Worm (Caenorhabditis elegans) whole organism, L2 larva: ENCODE data around the gene Y66D12A.13.

Experiments used
- C34F6.9 ChIP-seq: fragments of 150-350 bp; optimal IDR thresholded peaks from 2 replicates; lab custom pipeline; 2014; ENCODE audit warnings: missing biosample characterization, missing genetic modification characterization
- F13H6.1 ChIP-seq: sonication (generic microtip); optimal IDR thresholded peaks from 2 replicates; lab custom pipeline; 2016; ENCODE audit warnings: missing genetic modification characterization, missing compliant biosample characterization
- R02D3.7 ChIP-seq: fragments of 150-350 bp; optimal IDR thresholded peaks from 2 replicates; lab custom pipeline; 2014; ENCODE audit warnings: missing biosample characterization, missing genetic modification characterization
- ZK546.5 ChIP-seq: sonication (generic microtip); optimal IDR thresholded peaks from 2 replicates; lab custom pipeline; 2017; ENCODE audit warnings: missing biosample characterization, missing genetic modification characterization
- aly-2 ChIP-seq: fragments of 150-350 bp; optimal IDR thresholded peaks from 2 replicates; lab custom pipeline; 2014; ENCODE audit warnings: missing biosample characterization, missing genetic modification characterization
- ama-1 ChIP-seq: fragments of 150-350 bp; optimal IDR thresholded peaks from 2 replicates; lab custom pipeline; 2018; ENCODE audit warnings: inconsistent platforms
- blmp-1 ChIP-seq: sonication (generic microtip); optimal IDR thresholded peaks from 2 replicates; lab custom pipeline; 2017; ENCODE audit warnings: missing genetic modification characterization, mild to moderate bottlenecking, missing compliant biosample characterization, antibody characterized with exemption, moderate library complexity; ENCODE audit not compliant: insufficient read depth
- ceh-16 ChIP-seq: fragments of 150-350 bp; optimal IDR thresholded peaks from 2 replicates; lab custom pipeline; 2014; ENCODE audit warnings: missing biosample characterization, missing genetic modification characterization
- crh-2 ChIP-seq: sonication (generic microtip); optimal IDR thresholded peaks from 2 replicates; lab custom pipeline; 2017; ENCODE audit warnings: missing biosample characterization, missing genetic modification characterization
- dmd-4 ChIP-seq: sonication (generic microtip); optimal IDR thresholded peaks from 2 replicates; lab custom pipeline; 2017; ENCODE audit warnings: missing biosample characterization, missing genetic modification characterization
- elt-3 ChIP-seq: sonication (generic microtip); optimal IDR thresholded peaks from 2 replicates; lab custom pipeline; 2017; ENCODE audit warnings: missing biosample characterization, missing genetic modification characterization
- fos-1 ChIP-seq: fragments of 150-350 bp; optimal IDR thresholded peaks from 2 replicates; lab custom pipeline; 2014; ENCODE audit warnings: missing biosample characterization, missing genetic modification characterization
- lin-11 ChIP-seq: fragments of 150-350 bp; sonication (generic microtip); optimal IDR thresholded peaks from 2 replicates; lab custom pipeline; 2014; ENCODE audit warnings: missing biosample characterization, missing genetic modification characterization, inconsistent platforms, mixed read lengths
- lin-13 ChIP-seq: fragments of 150-350 bp; optimal IDR thresholded peaks from 2 replicates; lab custom pipeline; 2014; ENCODE audit warnings: missing biosample characterization, missing genetic modification reagents, missing genetic modification characterization
- lin-39 ChIP-seq: fragments of 150-350 bp; optimal IDR thresholded peaks from 2 replicates; lab custom pipeline; 2014; ENCODE audit warnings: missing biosample characterization, missing genetic modification reagents, missing genetic modification characterization
- lsy-2 ChIP-seq, 2 experiments: fragments of 150-350 bp in 1 of 2; sonication (generic microtip) in 1 of 2; optimal IDR thresholded peaks; 2 replicates each; lab custom pipeline; 2014 to 2017; ENCODE audit warnings: missing biosample characterization in 2 of 2, missing genetic modification characterization in 2 of 2
- mab-5 ChIP-seq: fragments of 150-350 bp; optimal IDR thresholded peaks from 2 replicates; lab custom pipeline; 2014; ENCODE audit warnings: missing biosample characterization, missing genetic modification characterization
- mbf-1 ChIP-seq: sonication (generic microtip); optimal IDR thresholded peaks from 2 replicates; lab custom pipeline; 2017; ENCODE audit warnings: missing biosample characterization, missing genetic modification characterization
- mdl-1 ChIP-seq, 2 experiments: fragments of 150-350 bp in 1 of 2; sonication (generic microtip) in 1 of 2; optimal IDR thresholded peaks; 2 replicates each; lab custom pipeline; 2017; ENCODE audit warnings: missing biosample characterization in 2 of 2, missing genetic modification characterization in 2 of 2
- nhr-11 ChIP-seq: fragments of 150-350 bp; optimal IDR thresholded peaks from 2 replicates; lab custom pipeline; 2014; ENCODE audit warnings: missing biosample characterization, missing genetic modification characterization
- nhr-12 ChIP-seq: fragments of 150-350 bp; optimal IDR thresholded peaks from 2 replicates; lab custom pipeline; 2014; ENCODE audit warnings: missing biosample characterization, missing genetic modification characterization
- nhr-21 ChIP-seq: fragments of 150-350 bp; optimal IDR thresholded peaks from 2 replicates; lab custom pipeline; 2014; ENCODE audit warnings: missing biosample characterization, missing genetic modification characterization
- nhr-23 ChIP-seq: fragments of 150-350 bp; optimal IDR thresholded peaks from 2 replicates; lab custom pipeline; 2014; ENCODE audit warnings: missing biosample characterization, missing genetic modification reagents, missing genetic modification characterization
- nhr-237 ChIP-seq: fragments of 150-350 bp; optimal IDR thresholded peaks from 2 replicates; lab custom pipeline; 2014; ENCODE audit warnings: missing biosample characterization, missing genetic modification characterization
- nhr-25 ChIP-seq: fragments of 150-350 bp; sonication (generic microtip); optimal IDR thresholded peaks from 3 replicates; lab custom pipeline; 2014; ENCODE audit warnings: missing biosample characterization, missing genetic modification characterization
- nhr-6 ChIP-seq: fragments of 150-350 bp; optimal IDR thresholded peaks from 2 replicates; lab custom pipeline; 2014; ENCODE audit warnings: missing biosample characterization, missing genetic modification characterization
- sem-4 ChIP-seq: fragments of 150-350 bp; optimal IDR thresholded peaks from 2 replicates; lab custom pipeline; 2014; ENCODE audit warnings: missing biosample characterization, missing genetic modification reagents, missing genetic modification characterization
- skn-1 ChIP-seq: sonication (generic microtip); optimal IDR thresholded peaks from 2 replicates; lab custom pipeline; 2017; ENCODE audit warnings: missing biosample characterization, missing genetic modification characterization
- sma-3 ChIP-seq: sonication (generic microtip); optimal IDR thresholded peaks from 2 replicates; lab custom pipeline; 2016; ENCODE audit warnings: missing genetic modification reagents, missing genetic modification characterization, missing compliant biosample characterization
- sma-9 ChIP-seq, 2 experiments: fragments of 150-350 bp in 1 of 2; sonication (generic microtip) in 1 of 2; optimal IDR thresholded peaks; 2 replicates each; lab custom pipeline; 2014 to 2016; ENCODE audit warnings: missing genetic modification characterization in 2 of 2, mild to moderate bottlenecking in 1 of 2, missing biosample characterization in 1 of 2, missing compliant biosample characterization in 1 of 2, missing genetic modification reagents in 1 of 2, moderate library complexity in 1 of 2
- snpc-4 ChIP-seq: fragments of 150-350 bp; optimal IDR thresholded peaks from 2 replicates; lab custom pipeline; 2014; ENCODE audit warnings: missing biosample characterization, missing genetic modification characterization
- unc-39 ChIP-seq: fragments of 150-350 bp; optimal IDR thresholded peaks from 2 replicates; lab custom pipeline; 2014; ENCODE audit warnings: missing biosample characterization, missing genetic modification characterization
- unc-55 ChIP-seq: fragments of 150-350 bp; sonication (generic microtip); optimal IDR thresholded peaks from 3 replicates; lab custom pipeline; 2014; ENCODE audit warnings: missing biosample characterization, missing genetic modification reagents, missing genetic modification characterization
- zag-1 ChIP-seq: fragments of 150-350 bp; optimal IDR thresholded peaks from 2 replicates; lab custom pipeline; 2014; ENCODE audit warnings: missing biosample characterization, missing genetic modification characterization
- ztf-11 ChIP-seq: sonication (generic microtip); optimal IDR thresholded peaks from 2 replicates; lab custom pipeline; 2017; ENCODE audit warnings: missing biosample characterization, missing genetic modification characterization
- ztf-4 ChIP-seq: fragments of 150-350 bp; optimal IDR thresholded peaks from 2 replicates; lab custom pipeline; 2014; ENCODE audit warnings: missing biosample characterization, missing genetic modification characterization

Gene Y66D12A.13

DNA sequence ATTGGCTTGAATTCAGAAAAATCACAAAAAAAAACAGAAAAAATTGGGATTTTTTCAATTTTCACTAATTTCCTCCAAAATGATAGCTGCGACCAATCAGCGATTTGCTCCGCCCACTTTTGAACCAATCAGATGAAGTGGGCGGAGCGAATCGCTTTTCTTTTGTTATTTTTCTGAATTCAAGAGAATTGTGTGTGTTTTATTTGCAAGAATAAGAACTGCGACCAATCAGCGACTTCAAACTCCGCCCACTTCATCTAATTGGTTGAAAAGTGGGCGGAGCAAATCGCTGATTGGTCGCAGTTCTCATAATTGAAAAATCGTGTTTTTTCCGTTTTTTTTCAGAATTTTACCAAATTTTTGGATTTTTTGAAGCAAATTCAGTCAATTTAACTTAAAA, 34.4 kb downstream of the Y66D12A.13 start:
- TF ChIP-seq nhr-237: no peak
- no peak for TF ChIP-seq skn-1 (tag; lab: Kevin White, UChicago)
- no peak for TF ChIP-seq nhr-25
- no peak for TF ChIP-seq ama-1 (lab: Kevin White, UChicago)
- no peak for TF ChIP-seq sem-4 (tag; lab: Kevin White, UChicago)
- no peak for TF ChIP-seq ceh-16 (tag; lab: Kevin White, UChicago)
- TF ChIP-seq lin-11 (tag; lab: Kevin White, UChicago): no peak
- no peak for TF ChIP-seq aly-2 (tag; lab: Kevin White, UChicago)
- TF ChIP-seq nhr-12: no peak
- no peak for TF ChIP-seq ZK546.5
- TF ChIP-seq mab-5: no peak

- TF ChIP-seq ztf-11 (tag; lab: Kevin White, UChicago) (no peak), skn-1 (tag; lab: Kevin White, UChicago) (no peak), lin-39 (no peak), elt-3 (tag; lab: Kevin White, UChicago) (no peak), sma-9 (GFP tag; optimal IDR thresholded peaks at IDR 0.05; lab: Kevin White, UChicago) (no peak), sma-9 (tag; optimal IDR thresholded peaks at IDR 0.05; lab: Kevin White, UChicago) (no peak), zag-1 (no peak), crh-2 (tag; lab: Kevin White, UChicago) (no peak), blmp-1 (no peak), F13H6.1 (tag; lab: Kevin White, UChicago) (no peak), unc-39 (tag; lab: Kevin White, UChicago) (no peak), nhr-11 (tag; lab: Kevin White, UChicago) (no peak), sem-4 (tag; lab: Kevin White, UChicago) (no peak), dmd-4 (tag; lab: Kevin White, UChicago) (no peak), nhr-6 (tag; lab: Kevin White, UChicago) (no peak)
Measured at ce11 chrIII:11588911-11589310, 40.7 kb downstream of the Y66D12A.13 start, which contains the start of gene Y66D12A.3. Y66D12A.3 (plus strand) TSS chrIII:11589211.

- TF ChIP-seq nhr-21 (tag; lab: Kevin White, UChicago) (no peak), blmp-1 (no peak), lin-39 (no peak), F13H6.1 (tag; lab: Kevin White, UChicago) (no peak), aly-2 (tag; lab: Kevin White, UChicago) (no peak), mbf-1 (no peak), nhr-25 (no peak), C34F6.9 (tag; lab: Kevin White, UChicago) (no peak), lsy-2 (tag; optimal IDR thresholded peaks at IDR 0.05; lab: Kevin White, UChicago) (no peak), R02D3.7 (tag; lab: Kevin White, UChicago) (no peak), dmd-4 (tag; lab: Kevin White, UChicago) (no peak), mab-5 (no peak), nhr-6 (tag; lab: Kevin White, UChicago) (no peak), lin-13 (GFP tag; lab: Kevin White, UChicago) (no peak), unc-39 (tag; lab: Kevin White, UChicago) (no peak), ztf-4 (tag; lab: Kevin White, UChicago) (no peak), mdl-1 (tag; optimal IDR thresholded peaks at IDR 0.05; lab: Kevin White, UChicago) (no peak), sma-9 (GFP tag; optimal IDR thresholded peaks at IDR 0.05; lab: Kevin White, UChicago) (no peak), sma-9 (tag; optimal IDR thresholded peaks at IDR 0.05; lab: Kevin White, UChicago) (no peak), nhr-237 (no peak)
Measured at ce11 chrIII:11589311-11589710, 41.1 kb downstream of the Y66D12A.13 start.

- TF ChIP-seq blmp-1 (no peak), sma-3 (GFP tag; lab: Kevin White, UChicago) (no peak), mbf-1 (no peak), R02D3.7 (tag; lab: Kevin White, UChicago) (no peak), ama-1 (lab: Kevin White, UChicago) (no peak), snpc-4 (tag; lab: Kevin White, UChicago) (no peak), nhr-12 (no peak)
Measured at ce11 chrIII:11590255-11590654, 42.1 kb downstream of the Y66D12A.13 start.

DNA sequence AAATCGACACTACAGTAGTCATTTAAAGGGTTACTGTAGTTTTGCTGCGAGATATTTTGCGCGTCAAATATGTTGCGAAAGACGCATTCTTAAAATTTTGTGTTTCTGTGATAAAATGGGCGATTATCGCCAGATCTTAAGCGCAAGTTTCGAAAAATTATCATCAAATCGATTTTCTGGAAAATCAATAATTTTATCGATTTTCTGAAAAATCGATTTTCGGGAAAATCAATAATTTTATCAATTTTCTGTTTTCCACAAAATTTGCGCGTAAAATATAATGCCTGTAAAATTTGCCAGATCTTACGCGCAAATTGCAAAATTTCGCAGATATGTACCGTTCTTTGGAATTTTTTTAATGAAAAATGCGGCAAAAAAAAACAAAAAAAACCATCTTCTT, 43.9 kb downstream of the Y66D12A.13 start:
- TF ChIP-seq sma-3 (GFP tag; lab: Kevin White, UChicago) (no peak), fos-1 (tag; lab: Kevin White, UChicago) (no peak), ama-1 (lab: Kevin White, UChicago) (no peak), ztf-11 (tag; lab: Kevin White, UChicago) (no peak), skn-1 (tag; lab: Kevin White, UChicago) (no peak), nhr-23 (no peak), mab-5 (no peak), unc-55 (GFP tag; lab: Kevin White, UChicago) (no peak), nhr-12 (no peak)
